Fruit fly (Drosophila melanogaster) whole organism, embryonic: ENCODE data around the gene CG14207.

Experiments
- Abd-B ChIP-seq: fragments of 200-800 bp; sonication (Bioruptor generic); optimal IDR thresholded peaks from 2 replicates; lab custom pipeline; 2018; ENCODE audit warnings: missing biosample characterization, mild to moderate bottlenecking, missing genetic modification characterization, moderate library complexity
- Asciz ChIP-seq: fragments of 200-800 bp; sonication (Bioruptor generic); optimal IDR thresholded peaks from 2 replicates; lab custom pipeline; 2017; ENCODE audit warnings: missing biosample characterization, mild to moderate bottlenecking, missing genetic modification characterization, missing genetic modification reagents
- CG12071 ChIP-seq: fragments of 200-800 bp; sonication (Bioruptor generic); optimal IDR thresholded peaks from 3 replicates; lab custom pipeline; 2018; ENCODE audit warnings: missing biosample characterization, mild to moderate bottlenecking, missing genetic modification characterization
- CG12659 ChIP-seq: fragments of 200-800 bp; sonication (Bioruptor generic); optimal IDR thresholded peaks from 3 replicates; lab custom pipeline; 2017; ENCODE audit warnings: mild to moderate bottlenecking, missing biosample characterization, missing genetic modification reagents, missing genetic modification characterization
- CG13287 ChIP-seq: fragments of 200-800 bp; sonication (Bioruptor generic); IDR thresholded peaks from 2 replicates; pipeline ENCODE4 v1.3.6; 2022; ENCODE audit warnings: missing biosample characterization, missing genetic modification characterization; ENCODE audit not compliant: partially characterized antibody
- CG14667 ChIP-seq: fragments of 200-800 bp; sonication (Bioruptor generic); IDR thresholded peaks from 2 replicates; pipeline ENCODE4 v1.3.6; 2022; ENCODE audit warnings: missing biosample characterization, missing genetic modification characterization
- CG14710 ChIP-seq: fragments of 200-800 bp; sonication (Bioruptor generic); optimal IDR thresholded peaks from 3 replicates; lab custom pipeline; 2019; ENCODE audit warnings: missing biosample characterization, mild to moderate bottlenecking, missing genetic modification characterization, moderate library complexity
- CG15514 ChIP-seq: fragments of 200-800 bp; sonication (Bioruptor generic); optimal IDR thresholded peaks from 3 replicates; lab custom pipeline; 2017; ENCODE audit warnings: missing biosample characterization, missing genetic modification characterization, mild to moderate bottlenecking, moderate library complexity, missing genetic modification reagents
- CG17385 ChIP-seq: fragments of 200-800 bp; sonication (Bioruptor generic); optimal IDR thresholded peaks from 3 replicates; lab custom pipeline; 2018; ENCODE audit warnings: missing biosample characterization, mild to moderate bottlenecking, missing genetic modification characterization
- CG18262 ChIP-seq: fragments of 200-800 bp; optimal IDR thresholded peaks from 3 replicates; lab custom pipeline; 2019; ENCODE audit warnings: missing biosample characterization, mild to moderate bottlenecking, missing genetic modification characterization, moderate library complexity
- CG2129 ChIP-seq: fragments of 200-800 bp; sonication (Bioruptor generic); IDR thresholded peaks from 2 replicates; pipeline ENCODE4 v1.3.6; 2022; ENCODE audit warnings: missing biosample characterization, missing genetic modification characterization; ENCODE audit not compliant: partially characterized antibody
- CG30020 ChIP-seq: fragments of 200-800 bp; optimal IDR thresholded peaks from 2 replicates; lab custom pipeline; 2019; ENCODE audit warnings: missing biosample characterization, mild to moderate bottlenecking, missing genetic modification characterization, moderate library complexity
- CG3281 ChIP-seq: fragments of 200-800 bp; sonication (Bioruptor generic); optimal IDR thresholded peaks from 3 replicates; lab custom pipeline; 2017; ENCODE audit warnings: missing biosample characterization, mild to moderate bottlenecking, missing genetic modification characterization
- CG34376 ChIP-seq: fragments of 200-800 bp; sonication (Bioruptor generic); optimal IDR thresholded peaks from 2 replicates; lab custom pipeline; 2018; ENCODE audit warnings: missing biosample characterization, mild to moderate bottlenecking, missing genetic modification characterization
- CG3995 ChIP-seq: fragments of 200-800 bp; sonication (Bioruptor generic); optimal IDR thresholded peaks from 3 replicates; lab custom pipeline; 2016; ENCODE audit warnings: missing biosample characterization, missing genetic modification characterization
- CG42726 ChIP-seq: fragments of 200-800 bp; sonication (Bioruptor generic); IDR thresholded peaks from 2 replicates; pipeline ENCODE4 v1.3.6; 2022; ENCODE audit warnings: missing biosample characterization, missing genetic modification characterization; ENCODE audit not compliant: partially characterized antibody
- CG4404 ChIP-seq: fragments of 200-800 bp; sonication (Bioruptor generic); IDR thresholded peaks from 2 replicates; pipeline ENCODE4 v1.3.6; 2022; ENCODE audit warnings: missing biosample characterization, missing genetic modification characterization
- CG4820 ChIP-seq: fragments of 200-800 bp; sonication (Bioruptor generic); optimal IDR thresholded peaks from 3 replicates; lab custom pipeline; 2016; ENCODE audit warnings: missing biosample characterization, missing genetic modification characterization
- CG7963 ChIP-seq: fragments of 200-800 bp; sonication (Bioruptor generic); IDR thresholded peaks from 3 replicates; pipeline ENCODE4 v1.3.6; 2022; ENCODE audit warnings: missing biosample characterization, missing genetic modification characterization; ENCODE audit not compliant: partially characterized antibody
- CG8924 ChIP-seq: fragments of 200-800 bp; optimal IDR thresholded peaks from 3 replicates; lab custom pipeline; 2019; ENCODE audit warnings: missing biosample characterization, mild to moderate bottlenecking, missing genetic modification characterization, moderate library complexity
- CoRest ChIP-seq: fragments of 200-800 bp; sonication (Bioruptor generic); optimal IDR thresholded peaks from 3 replicates; lab custom pipeline; 2018; ENCODE audit warnings: missing biosample characterization, mild to moderate bottlenecking, missing genetic modification characterization, moderate library complexity
- Doc3 ChIP-seq: fragments of 200-800 bp; sonication (Bioruptor generic); IDR thresholded peaks from 3 replicates; pipeline ENCODE4 v1.3.6; 2022; ENCODE audit warnings: missing biosample characterization, missing genetic modification characterization; ENCODE audit not compliant: partially characterized antibody
- Dref ChIP-seq: fragments of 200-800 bp; sonication (Bioruptor generic); IDR thresholded peaks from 2 replicates; pipeline ENCODE4 v1.3.6; 2022; ENCODE audit warnings: missing biosample characterization, missing genetic modification characterization
- Ets97D ChIP-seq: fragments of 200-800 bp; sonication (Bioruptor generic); optimal IDR thresholded peaks from 3 replicates; lab custom pipeline; 2016; ENCODE audit warnings: missing biosample characterization, missing genetic modification characterization
- HmgZ ChIP-seq: fragments of 200-800 bp; sonication (Bioruptor generic); optimal IDR thresholded peaks from 2 replicates; lab custom pipeline; 2018; ENCODE audit warnings: missing biosample characterization, mild to moderate bottlenecking, missing genetic modification characterization
- MTF-1 ChIP-seq: fragments of 200-800 bp; sonication (Bioruptor generic); optimal IDR thresholded peaks from 2 replicates; lab custom pipeline; 2018; ENCODE audit warnings: missing biosample characterization, mild to moderate bottlenecking, missing genetic modification characterization, borderline replicate concordance
- Med ChIP-seq: fragments of 200-800 bp; sonication (Bioruptor generic); peaks from one replicate; lab custom pipeline; 2016; ENCODE audit warnings: missing biosample characterization, missing genetic modification characterization, mild to moderate bottlenecking, inconsistent platforms, moderate library complexity
- NfI ChIP-seq: fragments of 200-800 bp; sonication (Bioruptor generic); optimal IDR thresholded peaks from 3 replicates; lab custom pipeline; 2018; ENCODE audit warnings: missing biosample characterization, mild to moderate bottlenecking, missing genetic modification characterization, moderate library complexity
- Scr ChIP-seq: fragments of 200-800 bp; sonication (Bioruptor generic); IDR thresholded peaks from 2 replicates; pipeline ENCODE4 v1.3.6; 2022; ENCODE audit warnings: missing biosample characterization, missing genetic modification characterization; ENCODE audit not compliant: partially characterized antibody
- Sry-δ ChIP-seq: fragments of 200-800 bp; sonication (Bioruptor generic); optimal IDR thresholded peaks from 2 replicates; lab custom pipeline; 2016; ENCODE audit warnings: missing biosample characterization, missing genetic modification characterization
- Stat92E ChIP-seq, 3 experiments: fragments of >200 bp in 2 of 3; fragments of 200-800 bp in 1 of 3; sonication (Bioruptor generic) in 1 of 3; optimal IDR thresholded peaks; 2 replicates each; lab custom pipeline; 2017 to 2019; ENCODE audit warnings: missing biosample characterization in 3 of 3, missing genetic modification characterization in 3 of 3, mild to moderate bottlenecking in 1 of 3, moderate library complexity in 1 of 3
- amos ChIP-seq: fragments of 200-800 bp; sonication (Bioruptor generic); IDR thresholded peaks from 2 replicates; pipeline ENCODE4 v1.3.6; 2022; ENCODE audit warnings: missing biosample characterization, missing genetic modification characterization; ENCODE audit not compliant: partially characterized antibody
- ato ChIP-seq: fragments of 200-800 bp; sonication (Bioruptor generic); IDR thresholded peaks from 2 replicates; pipeline ENCODE4 v1.3.6; 2022; ENCODE audit warnings: missing biosample characterization, missing genetic modification characterization; ENCODE audit not compliant: partially characterized antibody
- bbx ChIP-seq: fragments of 200-800 bp; sonication (Bioruptor generic); IDR thresholded peaks from 2 replicates; pipeline ENCODE4 v1.3.6; 2022; ENCODE audit warnings: missing biosample characterization, missing genetic modification characterization; ENCODE audit not compliant: partially characterized antibody
- chinmo ChIP-seq: fragments of 200-800 bp; sonication (Bioruptor generic); IDR thresholded peaks from 4 replicates; pipeline ENCODE4 v1.3.6; 2022; ENCODE audit warnings: missing biosample characterization, missing genetic modification characterization; ENCODE audit not compliant: partially characterized antibody
- dpn ChIP-seq, 2 experiments: fragments of 200-800 bp; sonication (Bioruptor generic); optimal IDR thresholded peaks; 3 replicates each; lab custom pipeline; 2016; ENCODE audit warnings: missing biosample characterization in 2 of 2, missing genetic modification characterization in 2 of 2
- exex ChIP-seq: fragments of 200-800 bp; sonication (Bioruptor generic); optimal IDR thresholded peaks from 4 replicates; lab custom pipeline; 2018; ENCODE audit warnings: missing biosample characterization, mild to moderate bottlenecking, missing genetic modification characterization, moderate library complexity
- gfzf ChIP-seq: fragments of 200-800 bp; sonication (Bioruptor generic); optimal IDR thresholded peaks from 2 replicates; lab custom pipeline; 2016; ENCODE audit warnings: missing biosample characterization, mild to moderate bottlenecking, missing genetic modification characterization, moderate library complexity
- gro ChIP-seq: fragments of 200-800 bp; sonication (Bioruptor generic); optimal IDR thresholded peaks from 2 replicates; lab custom pipeline; 2016; ENCODE audit warnings: missing biosample characterization, missing genetic modification characterization
- ind ChIP-seq: fragments of 200-800 bp; sonication (Bioruptor generic); optimal IDR thresholded peaks from 3 replicates; lab custom pipeline; 2016; ENCODE audit warnings: missing biosample characterization, missing genetic modification characterization
- lbe ChIP-seq: fragments of 200-800 bp; sonication (Bioruptor generic); optimal IDR thresholded peaks from 2 replicates; lab custom pipeline; 2016; ENCODE audit warnings: missing biosample characterization, mild to moderate bottlenecking, missing genetic modification characterization
- lilli ChIP-seq: fragments of 200-800 bp; sonication (Bioruptor generic); optimal IDR thresholded peaks from 3 replicates; lab custom pipeline; 2016; ENCODE audit warnings: missing biosample characterization, missing genetic modification characterization
- nmo ChIP-seq: fragments of 200-800 bp; sonication (Bioruptor generic); optimal IDR thresholded peaks from 2 replicates; lab custom pipeline; 2018; ENCODE audit warnings: missing biosample characterization, mild to moderate bottlenecking, missing genetic modification characterization, moderate library complexity
- phol ChIP-seq: fragments of 200-800 bp; sonication (Bioruptor generic); optimal IDR thresholded peaks from 3 replicates; lab custom pipeline; 2018; ENCODE audit warnings: missing biosample characterization, mild to moderate bottlenecking, missing genetic modification characterization, moderate library complexity
- run ChIP-seq: fragments of 200-800 bp; sonication (Bioruptor generic); optimal IDR thresholded peaks from 3 replicates; lab custom pipeline; 2018; ENCODE audit warnings: missing biosample characterization, mild to moderate bottlenecking, missing genetic modification characterization
- slbo ChIP-seq: fragments of 200-800 bp; sonication (Bioruptor generic); IDR thresholded peaks from 2 replicates; pipeline ENCODE4 v1.3.6; 2022; ENCODE audit warnings: missing biosample characterization, missing genetic modification characterization
- slp2 ChIP-seq: fragments of 200-800 bp; sonication (Bioruptor generic); optimal IDR thresholded peaks from 2 replicates; lab custom pipeline; 2016; ENCODE audit warnings: missing biosample characterization, missing genetic modification characterization
- zfh1 ChIP-seq: fragments of 200-800 bp; sonication (Bioruptor generic); IDR thresholded peaks from 3 replicates; pipeline ENCODE4 v1.3.6; 2022; ENCODE audit warnings: missing biosample characterization, missing genetic modification characterization

CG14207 gene

dm6 chrX:19601644-19602043, 3.4 kb upstream of the CG14207 start, which contains the start of gene CG14220 (continued):
- TF ChIP-seq CG42726 (GFP tag; lab: Robert Waterston, UW): peak; percentile 90
- no peak for TF ChIP-seq CG4820 (GFP tag; lab: Kevin White, UChicago)
- peak; percentile 85; the same call in 2 of the 3 replicates for TF ChIP-seq Doc3
- peak; percentile 6 for TF ChIP-seq exex (tag; lab: Kevin White, UChicago)
- TF ChIP-seq chinmo (GFP tag; lab: Robert Waterston, UW): peak; percentile 93
- TF ChIP-seq amos (GFP tag; lab: Robert Waterston, UW): peak; percentile 95
- TF ChIP-seq CoRest (tag; lab: Kevin White, UChicago): peak; percentile 17
- no peak for TF ChIP-seq CG14667 (GFP tag; lab: Robert Waterston, UW)
- TF ChIP-seq CG12659 (GFP tag; lab: Kevin White, UChicago): peak; percentile 44
- no peak for TF ChIP-seq slp2 (GFP tag; lab: Kevin White, UChicago)
- TF ChIP-seq CG30020 (tag; lab: Kevin White, UChicago): peak; percentile 16
- TF ChIP-seq Sry-δ: peak; percentile 93
- TF ChIP-seq HmgZ (tag; lab: Kevin White, UChicago): peak; percentile 66
- peak; percentile 87 for TF ChIP-seq Med (GFP tag; lab: Kevin White, UChicago)
- no peak for TF ChIP-seq Asciz (GFP tag; lab: Kevin White, UChicago)
- TF ChIP-seq CG4404 (GFP tag; lab: Robert Waterston, UW): no peak
- peak; percentile 81 for TF ChIP-seq CG15514 (GFP tag; lab: Kevin White, UChicago)
- peak; percentile 20 for TF ChIP-seq CG3281 (GFP tag; lab: Kevin White, UChicago)
- no peak for TF ChIP-seq run (tag; lab: Kevin White, UChicago)
- TF ChIP-seq phol (tag; lab: Kevin White, UChicago): peak; percentile 31
- peak; percentile 11 for TF ChIP-seq gro (GFP tag; lab: Kevin White, UChicago)
- TF ChIP-seq ind: no peak
- TF ChIP-seq slbo (GFP tag; lab: Robert Waterston, UW): peak; percentile 36; the same call in 1 of the 2 replicates
- no peak for TF ChIP-seq NfI (GFP tag; lab: Kevin White, UChicago)
- TF ChIP-seq lilli (GFP tag; lab: Kevin White, UChicago): peak; percentile 17
- TF ChIP-seq lbe (GFP tag; lab: Kevin White, UChicago): peak; percentile 32
- peak; percentile 22 for TF ChIP-seq CG8924 (tag; lab: Kevin White, UChicago)
- peak; percentile 7 for TF ChIP-seq CG18262 (tag; lab: Kevin White, UChicago)
- TF ChIP-seq zfh1 (GFP tag; lab: Robert Waterston, UW): 0 out of 3 replicates have a peak, but pooled peaks have one; percentile 16
- TF ChIP-seq gfzf (GFP tag; lab: Kevin White, UChicago): peak; percentile 0
- TF ChIP-seq CG2129 (GFP tag; lab: Robert Waterston, UW): peak; percentile 63
- peak; percentile 44 for TF ChIP-seq CG14710 (tag; lab: Kevin White, UChicago)
- peak; percentile 32 for TF ChIP-seq nmo (GFP tag; lab: Kevin White, UChicago)
- peak; percentile 51 for TF ChIP-seq CG34376 (GFP tag; lab: Kevin White, UChicago)
- TF ChIP-seq Abd-B (GFP tag; lab: Kevin White, UChicago): no peak
- peak; percentile 97 for TF ChIP-seq bbx (GFP tag; lab: Robert Waterston, UW)
- peak; percentile 94 for TF ChIP-seq CG7963 (GFP tag; lab: Robert Waterston, UW)
- TF ChIP-seq Ets97D: peak; percentile 90
- no peak for TF ChIP-seq MTF-1 (GFP tag; lab: Kevin White, UChicago)
- no peak for TF ChIP-seq CG12071
- peak; percentile 94 for TF ChIP-seq ato (GFP tag; lab: Robert Waterston, UW)
- peak; percentile 5 for TF ChIP-seq CG17385 (GFP tag; lab: Kevin White, UChicago)
- peak; percentile 89 for TF ChIP-seq Scr
- TF ChIP-seq Stat92E (GFP tag; optimal IDR thresholded peaks at IDR 0.05; lab: Kevin White, UChicago): peak in 1 of 3 experiments; percentile 46
- TF ChIP-seq Dref (GFP tag; lab: Robert Waterston, UW): peak; percentile 99
- peak; percentile 22 for TF ChIP-seq CG3995 (GFP tag; lab: Kevin White, UChicago)
- TF ChIP-seq CG13287 (GFP tag; lab: Robert Waterston, UW): peak; percentile 93
- TF ChIP-seq dpn (GFP tag; optimal IDR thresholded peaks at IDR 0.05; lab: Kevin White, UChicago): peak in 1 of 2 experiments; percentile 10
